Worm (Caenorhabditis elegans): ENCODE data around the gene grl-3.
"Not testable (repeated sequence)": the region's sequence is repeated elsewhere in the genome, so short reads cannot be mapped to it uniquely, and the experiment has no call there.

Gene grl-3

DNA sequence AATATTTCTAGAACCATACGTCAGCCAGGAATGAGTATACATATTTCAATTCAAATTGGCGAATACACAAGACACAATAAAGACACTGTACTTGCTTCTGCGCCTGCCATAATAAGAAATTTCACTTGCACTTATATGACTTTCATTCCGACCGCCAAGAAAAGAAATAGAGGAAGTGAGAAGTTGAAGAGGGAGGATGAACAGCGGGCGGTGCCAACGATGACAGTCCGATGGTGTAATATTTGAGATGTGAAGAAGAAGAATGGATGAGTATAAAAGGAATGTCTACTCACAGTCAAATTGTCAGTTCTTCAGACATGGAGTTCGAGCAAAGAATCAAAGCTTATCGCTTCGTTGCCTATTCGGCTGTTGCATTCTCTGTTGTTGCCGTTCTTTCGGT, 26.3 kb upstream of the grl-3 start, which contains the start of gene col-154:
Gene col-154, plus strand, starts transcription at position 301 of the 400 bp plus-strand sequence.
- no peak for TF ChIP-seq flt-1 (GFP tag; IDR thresholded peaks at IDR 0.05)
- TF ChIP-seq med-1 (GFP tag; optimal IDR thresholded peaks at IDR 0.05; ENCODE audit: insufficient read depth), result no peak
- TF ChIP-seq tab-1 (GFP tag; IDR thresholded peaks at IDR 0.05), result no peak

DNA sequence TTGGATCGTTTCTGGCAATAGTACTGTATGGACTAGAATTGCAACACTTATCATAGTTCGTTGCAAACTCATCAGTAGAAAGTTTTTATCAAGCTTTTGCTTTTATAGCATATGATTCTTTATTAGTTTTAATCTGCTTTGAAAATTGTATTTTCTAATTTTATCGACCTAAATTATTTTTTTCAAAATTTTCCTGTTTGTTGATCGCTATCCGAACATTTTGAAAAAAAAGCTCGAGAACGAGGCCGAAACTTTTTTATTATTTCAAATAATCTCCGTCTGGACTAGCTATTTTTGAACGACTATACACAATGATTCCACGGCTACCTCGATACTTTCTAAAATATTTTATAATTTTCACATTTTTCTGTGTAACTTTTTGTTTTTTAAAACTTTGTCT, 24.9 kb upstream of the grl-3 start, which contains the start of gene F55C10.4:
Gene F55C10.4, plus strand, starts transcription at position 301 of the 400 bp plus-strand sequence.
- TF ChIP-seq flt-1 (GFP tag; IDR thresholded peaks at IDR 0.05), result no peak
- TF ChIP-seq ztf-23 (GFP tag; IDR thresholded peaks at IDR 0.05), result no peak
- no peak for TF ChIP-seq med-1 (GFP tag; optimal IDR thresholded peaks at IDR 0.05; ENCODE audit: insufficient read depth)
- no peak for TF ChIP-seq cog-1 (tag; optimal IDR thresholded peaks at IDR 0.05)
- no peak for TF ChIP-seq T22C8.4 (GFP tag; IDR thresholded peaks at IDR 0.05)
- no peak for TF ChIP-seq ztf-29 (GFP tag; IDR thresholded peaks at IDR 0.05)
- TF ChIP-seq klf-2 (GFP tag; conservative IDR thresholded peaks at IDR 0.05), result no peak

DNA sequence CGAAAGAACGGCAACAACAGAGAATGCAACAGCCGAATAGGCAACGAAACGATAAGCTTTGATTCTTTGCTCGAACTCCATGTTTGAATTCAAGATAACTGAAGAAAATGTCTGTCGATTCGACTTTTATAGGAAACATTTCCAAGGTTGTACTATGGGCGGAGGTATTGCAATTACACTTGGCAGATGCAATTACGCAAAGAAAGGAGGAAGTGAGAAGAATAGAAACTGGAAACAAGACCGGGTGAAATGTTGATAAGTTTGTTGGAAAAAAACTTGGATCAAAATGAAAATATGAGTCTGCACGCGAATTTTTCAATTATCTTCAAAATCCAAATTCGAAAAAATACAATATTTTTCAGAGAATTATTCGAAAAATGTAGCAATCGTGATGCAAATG, 21.5 kb upstream of the grl-3 start, which contains the start of gene col-155:
Gene col-155, minus strand, starts transcription at position 101 of the 400 bp plus-strand sequence.
- TF ChIP-seq ztf-23 (GFP tag; IDR thresholded peaks at IDR 0.05) (no peak), cog-1 (tag; optimal IDR thresholded peaks at IDR 0.05) (no peak), ztf-29 (GFP tag; IDR thresholded peaks at IDR 0.05) (no peak), tab-1 (GFP tag; IDR thresholded peaks at IDR 0.05) (no peak)

DNA sequence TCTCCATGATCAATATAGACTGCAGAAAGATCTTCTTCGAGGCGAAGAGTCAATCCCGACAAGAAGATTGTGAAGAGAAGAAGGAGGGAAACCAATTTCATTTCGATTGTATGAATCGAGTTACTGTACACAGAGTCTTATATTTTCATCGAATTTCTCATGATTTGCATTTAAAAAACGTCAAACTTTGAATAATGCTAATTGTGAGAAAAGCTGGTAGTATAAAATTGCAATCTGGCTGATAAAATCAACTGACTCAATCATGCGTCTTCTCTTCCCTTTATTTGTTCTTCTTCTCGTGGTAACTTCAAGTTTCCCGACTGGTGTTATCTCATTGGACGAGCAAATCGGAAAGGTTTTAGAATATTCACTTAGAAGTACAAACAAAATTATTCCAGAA, 20.9 kb upstream of the grl-3 start, which contains the start of the genes K03B8.11 and K03B8.14:
Gene K03B8.11, minus strand, starts transcription at position 101 of the 400 bp plus-strand sequence.
Gene K03B8.14, plus strand, starts transcription at position 110 of the 400 bp plus-strand sequence.
- no peak for TF ChIP-seq ztf-23 (GFP tag; IDR thresholded peaks at IDR 0.05)
- TF ChIP-seq med-1 (GFP tag; optimal IDR thresholded peaks at IDR 0.05; ENCODE audit: insufficient read depth), result no peak
- TF ChIP-seq flt-1 (GFP tag; IDR thresholded peaks at IDR 0.05), result no peak
- TF ChIP-seq T22C8.4 (GFP tag; IDR thresholded peaks at IDR 0.05), result no peak
- no peak for TF ChIP-seq cog-1 (tag; optimal IDR thresholded peaks at IDR 0.05)
- TF ChIP-seq klf-2 (GFP tag; conservative IDR thresholded peaks at IDR 0.05), result no peak

DNA sequence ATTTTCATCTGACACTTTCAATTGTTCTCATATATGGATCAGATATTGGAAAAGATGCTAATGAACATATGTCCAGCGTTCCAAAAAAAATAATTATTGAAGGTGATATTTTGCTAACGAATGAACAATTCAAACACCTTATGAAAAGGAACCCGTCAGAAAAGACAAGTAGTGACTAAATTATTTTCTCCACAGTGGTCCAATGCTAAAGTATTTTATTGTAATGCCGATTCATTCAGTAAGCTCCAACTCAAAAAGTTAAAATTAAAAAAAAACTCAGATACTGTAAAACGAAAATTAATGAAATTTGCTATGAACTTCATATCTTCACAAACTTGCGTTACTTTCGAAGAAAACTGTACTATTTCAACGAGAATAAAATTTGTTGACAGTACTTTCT, 19.3 kb upstream of the grl-3 start, which contains the start of gene nas-16:
Gene nas-16, plus strand, starts transcription at position 301 of the 400 bp plus-strand sequence.
- TF ChIP-seq ztf-23 (GFP tag; IDR thresholded peaks at IDR 0.05) (no peak), cog-1 (tag; optimal IDR thresholded peaks at IDR 0.05) (no peak), klf-2 (GFP tag; conservative IDR thresholded peaks at IDR 0.05) (no peak), tab-1 (GFP tag; IDR thresholded peaks at IDR 0.05) (no peak), ztf-29 (GFP tag; IDR thresholded peaks at IDR 0.05) (no peak), flt-1 (GFP tag; IDR thresholded peaks at IDR 0.05) (no peak), med-1 (GFP tag; optimal IDR thresholded peaks at IDR 0.05; ENCODE audit: insufficient read depth) (no peak), T22C8.4 (GFP tag; IDR thresholded peaks at IDR 0.05) (no peak), ref-1 (GFP tag; conservative IDR thresholded peaks at IDR 0.05) (no peak)

DNA sequence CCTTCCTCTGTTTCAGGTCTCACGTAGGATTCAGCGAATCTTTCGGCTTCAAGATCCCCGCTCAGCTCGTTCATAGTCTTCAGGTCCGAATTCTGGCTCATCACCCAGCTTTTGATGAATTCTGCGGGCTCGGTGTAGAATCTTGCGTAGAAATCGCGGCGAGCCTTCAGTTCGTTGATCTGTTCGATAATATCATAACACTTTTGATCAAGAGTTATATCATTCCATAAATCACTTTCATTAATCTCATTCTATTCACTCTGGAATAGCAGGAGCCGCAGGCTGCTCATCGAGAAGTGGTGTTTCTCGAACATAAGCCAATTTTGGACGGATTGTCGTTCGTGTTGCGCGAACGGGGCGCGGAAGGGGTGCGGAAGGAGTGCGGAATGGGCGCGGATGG, 16.3 kb upstream of the grl-3 start, which contains the start of gene K03B8.4:
Gene K03B8.4, minus strand, starts transcription at position 101 of the 400 bp plus-strand sequence.
- not testable (repeated sequence) for TF ChIP-seq flt-1, T22C8.4, ztf-23 (GFP tag; IDR thresholded peaks at IDR 0.05)

DNA sequence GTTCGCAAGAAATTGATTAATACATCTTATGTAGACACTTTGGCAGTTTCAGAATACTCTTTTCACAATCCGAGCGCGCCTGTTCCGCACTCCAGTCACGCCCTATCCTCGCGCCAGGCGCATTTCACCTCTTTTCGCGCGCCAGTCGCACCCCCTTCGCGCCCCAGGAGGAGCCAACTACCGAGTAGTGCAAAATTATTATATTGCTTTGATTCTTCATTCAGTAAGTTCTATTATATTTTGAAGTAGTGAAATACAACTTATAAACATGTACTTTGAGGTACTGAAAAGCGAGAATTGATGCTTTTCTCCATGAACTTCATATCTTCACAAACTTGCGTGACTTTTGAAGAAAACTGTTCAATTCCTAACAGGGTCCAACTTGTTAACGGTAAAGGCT, 15.2 kb upstream of the grl-3 start, which contains the start of gene nas-18:
Gene nas-18, plus strand, starts transcription at position 301 of the 400 bp plus-strand sequence.
- TF ChIP-seq cog-1 (tag; optimal IDR thresholded peaks at IDR 0.05); ztf-29 (GFP tag; IDR thresholded peaks at IDR 0.05); ztf-23 (GFP tag; IDR thresholded peaks at IDR 0.05): not testable (repeated sequence)

DNA sequence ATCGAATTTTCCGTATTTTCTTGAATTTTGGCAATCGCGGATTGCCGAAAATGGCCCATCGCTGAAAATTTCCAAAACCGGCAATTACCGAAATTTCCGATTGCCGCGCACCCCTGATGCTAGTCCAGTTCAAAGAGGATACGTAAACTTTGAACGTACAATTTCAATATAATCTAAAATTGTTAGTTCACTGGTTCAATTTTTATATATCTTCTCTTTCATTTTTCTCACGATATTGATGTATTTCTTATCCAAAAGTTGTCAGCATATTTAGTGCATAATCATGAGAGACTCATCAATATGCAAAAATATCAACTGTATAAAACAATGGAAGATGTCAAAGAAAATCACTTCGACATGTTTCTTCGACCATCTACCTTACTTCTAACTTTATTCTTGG, 12.7 kb upstream of the grl-3 start, which contains the start of gene nas-17:
Gene nas-17, plus strand, starts transcription at position 301 of the 400 bp plus-strand sequence.
- TF ChIP-seq cog-1 (tag; optimal IDR thresholded peaks at IDR 0.05), result no peak
- no peak for TF ChIP-seq ref-1 (GFP tag; conservative IDR thresholded peaks at IDR 0.05)
- no peak for TF ChIP-seq med-1 (GFP tag; optimal IDR thresholded peaks at IDR 0.05; ENCODE audit: insufficient read depth)
- TF ChIP-seq T22C8.4 (GFP tag; IDR thresholded peaks at IDR 0.05), result no peak
- TF ChIP-seq ztf-23 (GFP tag; IDR thresholded peaks at IDR 0.05), result no peak
- TF ChIP-seq ztf-29 (GFP tag; IDR thresholded peaks at IDR 0.05), result no peak
- no peak for TF ChIP-seq flt-1 (GFP tag; IDR thresholded peaks at IDR 0.05)
- TF ChIP-seq klf-2 (GFP tag; conservative IDR thresholded peaks at IDR 0.05), result no peak
- TF ChIP-seq tab-1 (GFP tag; IDR thresholded peaks at IDR 0.05), result no peak

DNA sequence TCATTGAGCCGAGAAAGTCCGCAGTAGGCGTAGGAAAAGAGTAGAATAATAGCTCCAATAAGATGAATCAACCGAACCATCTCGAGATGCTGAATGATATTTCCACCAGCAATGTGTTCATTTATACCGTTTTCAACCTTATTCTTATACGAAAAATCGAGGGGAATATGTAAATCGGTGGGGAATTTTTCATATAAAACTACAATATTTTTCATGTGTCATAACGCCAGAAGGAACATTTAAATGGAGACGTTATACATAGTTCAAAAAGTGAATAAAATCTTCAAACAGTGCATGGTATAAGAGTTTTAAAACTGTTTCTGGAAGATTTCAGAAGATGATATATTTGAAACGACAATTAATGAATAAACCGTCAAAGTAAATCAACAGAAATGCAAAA, 8.7 kb upstream of the grl-3 start, which contains the start of gene nas-19:
Gene nas-19, minus strand, starts transcription at position 101 of the 400 bp plus-strand sequence.
- TF ChIP-seq tab-1 (GFP tag; IDR thresholded peaks at IDR 0.05) (no peak), ztf-23 (GFP tag; IDR thresholded peaks at IDR 0.05) (no peak), ztf-29 (GFP tag; IDR thresholded peaks at IDR 0.05) (no peak), T22C8.4 (GFP tag; IDR thresholded peaks at IDR 0.05) (no peak), klf-2 (GFP tag; conservative IDR thresholded peaks at IDR 0.05) (no peak), ref-1 (GFP tag; conservative IDR thresholded peaks at IDR 0.05) (no peak), cog-1 (tag; optimal IDR thresholded peaks at IDR 0.05) (no peak), flt-1 (GFP tag; IDR thresholded peaks at IDR 0.05) (no peak), med-1 (GFP tag; optimal IDR thresholded peaks at IDR 0.05; ENCODE audit: insufficient read depth) (no peak)

DNA sequence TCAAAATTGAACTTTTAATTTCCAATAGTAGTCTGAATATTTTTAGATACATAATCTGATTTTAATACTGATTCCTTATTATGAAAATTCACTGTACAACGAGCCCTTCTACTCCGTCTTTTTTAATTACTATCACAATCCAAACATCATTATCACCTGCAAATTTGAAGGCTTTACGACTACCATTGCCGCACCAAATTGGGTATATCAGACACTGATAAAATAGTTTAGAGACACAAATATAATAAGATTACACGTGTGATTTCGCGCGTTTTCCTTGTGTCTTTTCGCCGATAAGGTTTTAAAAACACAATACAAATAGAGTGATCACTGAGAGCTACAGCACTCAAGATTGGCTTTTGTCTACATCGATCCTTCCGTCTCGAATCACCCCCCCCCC, 8.3 kb upstream of the grl-3 start:
- TF ChIP-seq ztf-23 (GFP tag; IDR thresholded peaks at IDR 0.05) (no peak), ref-1 (GFP tag; conservative IDR thresholded peaks at IDR 0.05) (no peak), flt-1 (GFP tag; IDR thresholded peaks at IDR 0.05) (no peak), tab-1 (GFP tag; IDR thresholded peaks at IDR 0.05) (no peak), klf-2 (GFP tag; conservative IDR thresholded peaks at IDR 0.05) (no peak), ztf-29 (GFP tag; IDR thresholded peaks at IDR 0.05) (no peak), med-1 (GFP tag; optimal IDR thresholded peaks at IDR 0.05; ENCODE audit: insufficient read depth) (no peak)
